Fruit fly (Drosophila melanogaster) S2 (cell line): ENCODE measurements around the gene Ugt35D1.

Source experiments
- CG8478 ChIP-seq: fragments of >200 bp; optimal IDR thresholded peaks from 2 replicates; lab custom pipeline; 2018
- CTCF ChIP-seq, 2 experiments: fragments of >200 bp; optimal IDR thresholded peaks; 2 replicates each; lab custom pipeline; 2018

DNA sequence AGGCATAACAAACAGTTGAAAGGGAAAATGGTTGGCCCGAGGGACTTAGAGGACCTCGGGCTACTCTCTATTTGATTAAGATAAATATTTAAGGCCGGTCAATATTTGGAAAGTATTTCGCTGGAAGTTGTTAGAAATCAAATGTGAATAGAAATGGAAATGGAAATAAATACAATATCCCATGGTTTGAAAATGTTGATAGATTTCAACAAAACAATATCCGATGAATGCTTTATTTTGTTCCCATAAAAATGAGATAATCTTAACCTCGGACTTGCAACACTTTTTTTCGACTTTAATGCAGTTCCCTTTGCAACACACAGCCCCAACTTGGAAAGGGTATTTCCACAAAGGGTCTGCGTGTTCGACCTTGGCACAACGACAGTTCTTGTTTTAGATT is 26.1 kb downstream of the Ugt35D1 start:
- TF ChIP-seq CTCF (optimal IDR thresholded peaks at IDR 0.05; lab: Kevin White, UChicago) (no peak), CG8478 (lab: Kevin White, UChicago) (no peak)
